Worm (Caenorhabditis elegans) whole organism, L4 larva: ENCODE data around the gene Y6E2A.4.

Experiments
- T20F7.1 ChIP-seq: fragments of 200-800 bp; sonication (Bioruptor generic); optimal IDR thresholded peaks from 2 replicates; lab custom pipeline; 2018; ENCODE audit warnings: mild to moderate bottlenecking, missing genetic modification characterization, missing compliant biosample characterization
- Y48G9A.11 ChIP-seq: fragments of 200-800 bp; sonication (Bioruptor generic); IDR thresholded peaks from 2 replicates; pipeline ENCODE4 v1.3.6; 2022; ENCODE audit warnings: missing genetic modification reagents, missing genetic modification characterization, missing compliant biosample characterization
- Y5F2A.4 ChIP-seq: fragments of 200-800 bp; sonication (Bioruptor generic); optimal IDR thresholded peaks from 2 replicates; lab custom pipeline; 2018; ENCODE audit warnings: mild to moderate bottlenecking, missing genetic modification characterization, missing compliant biosample characterization
- ctbp-1 ChIP-seq: fragments of 200-800 bp; sonication (Bioruptor generic); IDR thresholded peaks from 2 replicates; pipeline ENCODE4 v1.3.6; 2022; ENCODE audit warnings: missing genetic modification reagents, missing genetic modification characterization, missing compliant biosample characterization
- fos-1 ChIP-seq: fragments of 150-350 bp; optimal IDR thresholded peaks from 2 replicates; lab custom pipeline; 2014; ENCODE audit warnings: missing biosample characterization, missing genetic modification characterization
- hlh-30 ChIP-seq: sonication (generic microtip); optimal IDR thresholded peaks from 2 replicates; lab custom pipeline; 2017; ENCODE audit warnings: antibody characterized with exemption, mild to moderate bottlenecking, missing genetic modification characterization, missing compliant biosample characterization; ENCODE audit not compliant: insufficient read depth
- lin-38 ChIP-seq: fragments of 200-800 bp; sonication (Bioruptor generic); IDR thresholded peaks from 2 replicates; pipeline ENCODE4 v1.3.6; 2022; ENCODE audit warnings: missing genetic modification reagents, missing genetic modification characterization, missing compliant biosample characterization
- madf-9 ChIP-seq: fragments of 200-800 bp; sonication (Bioruptor generic); conservative IDR thresholded peaks from 2 replicates; pipeline ENCODE4 v1.3.6; 2022; ENCODE audit warnings: missing genetic modification reagents, missing genetic modification characterization, missing compliant biosample characterization
- mdl-1 ChIP-seq, 2 experiments: fragments of 150-350 bp in 1 of 2; sonication (generic microtip) in 1 of 2; optimal IDR thresholded peaks; 2 replicates each; lab custom pipeline; 2014 to 2017; ENCODE audit warnings: missing biosample characterization in 2 of 2, missing genetic modification characterization in 2 of 2
- mes-2 ChIP-seq: sonication (generic microtip); optimal IDR thresholded peaks from 2 replicates; lab custom pipeline; 2016; ENCODE audit warnings: missing genotype, mild to moderate bottlenecking, missing genetic modification characterization, missing compliant biosample characterization; ENCODE audit not compliant: poor library complexity, severe bottlenecking
- mxl-3 ChIP-seq: fragments of 200-800 bp; sonication (Bioruptor generic); optimal IDR thresholded peaks from 2 replicates; lab custom pipeline; 2018; ENCODE audit warnings: mild to moderate bottlenecking, missing genetic modification characterization, missing compliant biosample characterization
- nhr-6 ChIP-seq: fragments of 150-350 bp; optimal IDR thresholded peaks from 2 replicates; lab custom pipeline; 2014; ENCODE audit warnings: missing biosample characterization, missing genetic modification characterization
- nhr-77 ChIP-seq: fragments of 150-350 bp; optimal IDR thresholded peaks from 2 replicates; lab custom pipeline; 2014; ENCODE audit warnings: missing biosample characterization, missing genetic modification characterization
- php-3 ChIP-seq: fragments of 200-800 bp; sonication (Bioruptor generic); IDR thresholded peaks from 2 replicates; pipeline ENCODE4 v1.3.6; 2022; ENCODE audit warnings: missing genetic modification reagents, missing genetic modification characterization, missing compliant biosample characterization
- pqm-1 ChIP-seq: sonication (generic microtip); optimal IDR thresholded peaks from 2 replicates; lab custom pipeline; 2017; ENCODE audit warnings: missing biosample characterization, missing genetic modification characterization
- vab-7 ChIP-seq: fragments of 200-800 bp; sonication (Bioruptor generic); IDR thresholded peaks from 2 replicates; pipeline ENCODE4 v1.3.6; 2022; ENCODE audit warnings: missing genetic modification reagents, missing genetic modification characterization, missing compliant biosample characterization

The Y6E2A.4 gene

DNA sequence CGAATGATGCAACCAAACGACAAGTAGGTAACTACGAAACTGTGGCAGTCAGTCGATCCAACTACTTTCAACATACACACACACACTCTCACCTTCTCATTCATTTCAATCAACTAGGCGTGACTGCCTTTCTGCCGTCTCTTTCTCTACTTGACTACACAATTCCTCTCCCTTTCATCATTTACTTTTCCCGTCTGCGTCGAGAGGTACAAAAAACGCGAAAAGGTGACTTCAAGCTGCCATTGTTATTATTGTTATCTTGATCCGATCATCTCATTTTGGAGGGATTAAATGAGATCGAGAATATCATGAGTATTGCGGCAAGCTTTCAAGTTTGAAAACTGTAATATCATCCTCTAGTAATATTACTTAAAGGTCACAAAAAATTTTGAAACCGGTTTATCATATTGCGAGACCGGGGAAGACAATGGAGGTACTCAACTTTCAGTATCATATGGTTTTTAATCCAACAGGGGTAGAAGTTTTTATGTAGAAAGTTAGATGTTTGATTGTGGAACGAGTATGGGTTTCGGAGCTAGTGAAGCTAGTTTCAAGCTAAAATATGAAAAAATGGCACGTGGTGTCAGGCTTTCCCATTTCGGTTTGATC, 52.4 kb downstream of the Y6E2A.4 start (continued):
- peak; percentile 1 for TF ChIP-seq pqm-1 (tag; lab: Kevin White, UChicago)
- no peak for TF ChIP-seq Y5F2A.4 (GFP tag; lab: Kevin White, UChicago)
- TF ChIP-seq Y48G9A.11 (GFP tag; lab: Robert Waterston, UW) = no peak
- peak in 1 of 2 experiments; percentile 36 for TF ChIP-seq mdl-1 (tag; optimal IDR thresholded peaks at IDR 0.05; lab: Kevin White, UChicago)
- peak; percentile 44 for TF ChIP-seq mxl-3 (GFP tag; lab: Kevin White, UChicago)
- peak; percentile 41 for TF ChIP-seq nhr-6 (tag; lab: Kevin White, UChicago)
- no peak for TF ChIP-seq fos-1 (tag; lab: Kevin White, UChicago)
- peak; percentile 73 for TF ChIP-seq hlh-30
- peak; percentile 42 for TF ChIP-seq mes-2 (tag; lab: Kevin White, UChicago)
- TF ChIP-seq T20F7.1 (GFP tag; lab: Kevin White, UChicago) = peak; percentile 38
- no peak for TF ChIP-seq lin-38 (GFP tag; lab: Robert Waterston, UW)
- no peak for TF ChIP-seq php-3 (GFP tag; lab: Robert Waterston, UW)
- TF ChIP-seq nhr-77 = peak; percentile 44
- TF ChIP-seq vab-7 (GFP tag; lab: Robert Waterston, UW) = no peak
- TF ChIP-seq ctbp-1 (GFP tag; lab: Robert Waterston, UW) = 0 out of 2 replicates have a peak, but pooled peaks have one; percentile 40
- no peak for TF ChIP-seq madf-9 (GFP tag; lab: Robert Waterston, UW)
